Worm (Caenorhabditis elegans): Measurements from ENCODE around the gene vamp-7.

DNA sequence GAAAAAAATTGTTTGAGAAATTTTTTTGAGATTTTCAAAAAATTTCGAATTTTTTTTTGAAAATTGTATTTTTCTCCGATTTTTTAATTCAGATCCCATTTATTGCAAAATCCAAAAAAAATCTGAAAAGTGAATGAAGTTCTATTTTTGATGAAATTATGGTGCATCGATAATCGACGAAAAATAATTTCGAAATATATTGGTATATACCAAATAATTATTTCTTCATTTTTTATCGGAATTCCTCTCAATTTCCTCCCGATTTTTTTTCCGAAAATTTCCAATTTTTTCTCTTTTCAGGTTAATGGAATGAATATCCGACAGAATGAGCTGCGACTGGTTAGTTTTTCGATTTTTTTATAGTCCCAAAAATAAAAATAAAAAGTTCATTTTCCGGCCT lies 7.0 kb upstream of the vamp-7 start, which contains the start of gene epg-9:
- TF ChIP-seq lin-11 (tag; optimal IDR thresholded peaks at IDR 0.05) (no peak), elt-2 (tag; optimal IDR thresholded peaks at IDR 0.05) (no peak), C08G9.2 (tag; optimal IDR thresholded peaks at IDR 0.05) (no peak)

Measured in whole organism, late embryonic.